Fruit fly (Drosophila melanogaster): Measurements from ENCODE around the gene CG15260.

DNA sequence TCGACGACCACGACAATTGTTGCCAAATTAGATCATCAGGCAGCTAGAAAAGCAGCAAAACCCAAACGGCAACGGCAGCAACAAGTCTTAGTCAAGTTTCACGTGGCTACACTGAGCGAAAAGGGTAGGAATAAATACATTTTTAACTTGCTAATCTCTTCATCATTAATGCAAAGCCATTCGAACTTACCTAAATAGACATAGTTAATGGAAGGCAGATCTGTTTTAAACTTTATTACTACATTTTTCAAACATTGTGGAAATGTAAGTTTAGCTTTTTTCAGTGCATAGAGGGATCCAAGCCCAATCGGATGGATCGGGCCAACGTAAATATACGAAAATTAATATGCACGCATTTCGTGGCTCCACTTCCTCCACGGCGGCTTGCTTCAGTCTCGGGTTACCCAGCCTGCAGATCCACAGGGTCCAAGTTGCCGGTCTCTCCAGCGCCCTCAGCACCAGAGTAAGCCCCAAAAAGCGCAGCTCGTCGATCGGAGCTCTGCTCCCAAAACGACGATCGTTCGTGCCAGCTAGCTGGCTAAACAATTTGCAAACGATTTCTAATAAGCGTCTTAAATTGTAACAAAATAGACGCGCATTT lies 45.3 kb upstream of the CG15260 start:
- TF ChIP-seq psq (optimal IDR thresholded peaks at IDR 0.05) (no peak), Sin3A (optimal IDR thresholded peaks at IDR 0.05) (no peak), h (optimal IDR thresholded peaks at IDR 0.05) (no peak), insv (optimal IDR thresholded peaks at IDR 0.05) (no peak), ttk (optimal IDR thresholded peaks at IDR 0.05) (no peak)
